Fruit fly (Drosophila melanogaster) whole organism, embryonic: ENCODE measurements around the gene Phae1.

Experiments
- BEAF-32 ChIP-seq: fragments of 200-800 bp; sonication (Bioruptor generic); optimal IDR thresholded peaks from 3 replicates; lab custom pipeline; 2017; ENCODE audit warnings: missing biosample characterization, missing genetic modification characterization, mild to moderate bottlenecking, moderate library complexity, missing genetic modification reagents
- Bdp1 ChIP-seq: fragments of 200-800 bp; sonication (Bioruptor generic); optimal IDR thresholded peaks from 3 replicates; lab custom pipeline; 2016; ENCODE audit warnings: missing biosample characterization, missing genetic modification characterization
- Bgb ChIP-seq: fragments of 200-800 bp; sonication (Bioruptor generic); IDR thresholded peaks from 2 replicates; pipeline ENCODE4 v1.3.6; 2022; ENCODE audit warnings: missing biosample characterization, missing genetic modification characterization; ENCODE audit not compliant: partially characterized antibody
- CG10147 ChIP-seq: fragments of 200-800 bp; sonication (Bioruptor generic); optimal IDR thresholded peaks from 2 replicates; lab custom pipeline; 2019; ENCODE audit warnings: missing biosample characterization, mild to moderate bottlenecking, missing genetic modification characterization, moderate library complexity
- CG10267 ChIP-seq: fragments of 200-800 bp; sonication (Bioruptor generic); optimal IDR thresholded peaks from 2 replicates; lab custom pipeline; 2018; ENCODE audit warnings: missing biosample characterization, mild to moderate bottlenecking, missing genetic modification characterization, moderate library complexity
- CG11456 ChIP-seq: fragments of 200-800 bp; sonication (Bioruptor generic); IDR thresholded peaks from 3 replicates; pipeline ENCODE4 v1.3.6; 2022; ENCODE audit warnings: missing biosample characterization, missing genetic modification characterization
- CG12155 ChIP-seq: fragments of 200-800 bp; sonication (Bioruptor generic); optimal IDR thresholded peaks from 3 replicates; lab custom pipeline; 2016; ENCODE audit warnings: missing biosample characterization, missing genetic modification characterization
- CG12769 ChIP-seq: fragments of 200-800 bp; sonication (Bioruptor generic); optimal IDR thresholded peaks from 2 replicates; lab custom pipeline; 2019; ENCODE audit warnings: missing biosample characterization, mild to moderate bottlenecking, missing genetic modification characterization, moderate library complexity
- CG13287 ChIP-seq: fragments of 200-800 bp; sonication (Bioruptor generic); IDR thresholded peaks from 2 replicates; pipeline ENCODE4 v1.3.6; 2022; ENCODE audit warnings: missing biosample characterization, missing genetic modification characterization; ENCODE audit not compliant: partially characterized antibody
- CG16863 ChIP-seq: fragments of 200-800 bp; sonication (Bioruptor generic); optimal IDR thresholded peaks from 3 replicates; lab custom pipeline; 2016; ENCODE audit warnings: missing biosample characterization, missing genetic modification characterization
- CG17912 ChIP-seq: fragments of 200-800 bp; sonication (Bioruptor generic); optimal IDR thresholded peaks from 2 replicates; lab custom pipeline; 2018; ENCODE audit warnings: missing biosample characterization, mild to moderate bottlenecking, missing genetic modification characterization
- CG2199 ChIP-seq: fragments of 200-800 bp; sonication (Bioruptor generic); IDR thresholded peaks from 3 replicates; pipeline ENCODE4 v1.3.6; 2022; ENCODE audit warnings: missing biosample characterization, missing genetic modification characterization
- CG31224 ChIP-seq: fragments of 200-800 bp; sonication (Bioruptor generic); IDR thresholded peaks from 2 replicates; pipeline ENCODE4 v1.3.6; 2022; ENCODE audit warnings: missing biosample characterization, missing genetic modification characterization
- CG4820 ChIP-seq: fragments of 200-800 bp; sonication (Bioruptor generic); optimal IDR thresholded peaks from 3 replicates; lab custom pipeline; 2016; ENCODE audit warnings: missing biosample characterization, missing genetic modification characterization
- CG6813 ChIP-seq: fragments of 200-800 bp; sonication (Bioruptor generic); optimal IDR thresholded peaks from 2 replicates; lab custom pipeline; 2017; ENCODE audit warnings: missing biosample characterization, missing genetic modification characterization, mild to moderate bottlenecking, moderate library complexity, missing genetic modification reagents
- CG9817 ChIP-seq: fragments of 200-800 bp; sonication (Bioruptor generic); optimal IDR thresholded peaks from 2 replicates; lab custom pipeline; 2018; ENCODE audit warnings: missing biosample characterization, mild to moderate bottlenecking, missing genetic modification characterization, moderate library complexity
- Dbx ChIP-seq: fragments of 200-800 bp; sonication (Bioruptor generic); IDR thresholded peaks from 3 replicates; pipeline ENCODE4 v1.3.6; 2022; ENCODE audit warnings: missing biosample characterization, missing genetic modification characterization
- Dll ChIP-seq: fragments of 200-800 bp; sonication (Bioruptor generic); IDR thresholded peaks from 4 replicates; pipeline ENCODE4 v1.3.6; 2022; ENCODE audit warnings: missing biosample characterization, missing genetic modification characterization; ENCODE audit not compliant: partially characterized antibody
- Dp ChIP-seq: fragments of 200-800 bp; sonication (Bioruptor generic); optimal IDR thresholded peaks from 2 replicates; lab custom pipeline; 2018; ENCODE audit warnings: missing biosample characterization, mild to moderate bottlenecking, missing genetic modification characterization, moderate library complexity
- E2f1 ChIP-seq: fragments of 200-800 bp; sonication (Bioruptor generic); IDR thresholded peaks from 2 replicates; pipeline ENCODE4 v1.3.6; 2022; ENCODE audit warnings: missing biosample characterization, missing genetic modification characterization
- Ets65A ChIP-seq: fragments of 200-800 bp; sonication (Bioruptor generic); peaks from one replicate; lab custom pipeline; 2016; ENCODE audit warnings: missing biosample characterization, missing genetic modification characterization
- Fer2 ChIP-seq: fragments of 200-800 bp; sonication (Bioruptor generic); optimal IDR thresholded peaks from 2 replicates; lab custom pipeline; 2018; ENCODE audit warnings: missing biosample characterization, mild to moderate bottlenecking, missing genetic modification characterization, moderate library complexity
- HLH4C ChIP-seq: fragments of 200-800 bp; sonication (Bioruptor generic); IDR thresholded peaks from 3 replicates; pipeline ENCODE4 v1.3.6; 2022; ENCODE audit warnings: missing biosample characterization, missing genetic modification characterization; ENCODE audit not compliant: partially characterized antibody
- HmgD ChIP-seq: fragments of 200-800 bp; sonication (Bioruptor generic); optimal IDR thresholded peaks from 3 replicates; lab custom pipeline; 2016; ENCODE audit warnings: missing biosample characterization, missing genetic modification characterization
- HmgZ ChIP-seq: fragments of 200-800 bp; sonication (Bioruptor generic); optimal IDR thresholded peaks from 2 replicates; lab custom pipeline; 2018; ENCODE audit warnings: missing biosample characterization, mild to moderate bottlenecking, missing genetic modification characterization
- Hsf ChIP-seq: fragments of 200-800 bp; sonication (Bioruptor generic); optimal IDR thresholded peaks from 3 replicates; lab custom pipeline; 2016; ENCODE audit warnings: missing biosample characterization, missing genetic modification characterization
- MBD-R2 ChIP-seq: fragments of 200-800 bp; sonication (Bioruptor generic); IDR thresholded peaks from 2 replicates; pipeline ENCODE4 v1.3.6; 2022; ENCODE audit warnings: missing biosample characterization, missing genetic modification characterization
- Opbp ChIP-seq: fragments of 200-800 bp; sonication (Bioruptor generic); IDR thresholded peaks from 3 replicates; pipeline ENCODE4 v1.3.6; 2022; ENCODE audit warnings: missing biosample characterization, missing genetic modification characterization; ENCODE audit not compliant: partially characterized antibody
- Pdp1 ChIP-seq, 2 experiments: fragments of 200-800 bp; sonication (Bioruptor generic); optimal IDR thresholded peaks; 3 replicates each; lab custom pipeline; 2016; ENCODE audit warnings: missing biosample characterization in 2 of 2, missing genetic modification characterization in 2 of 2, mild to moderate bottlenecking in 1 of 2, moderate library complexity in 1 of 2
- Rfx ChIP-seq: fragments of 200-800 bp; sonication (Bioruptor generic); IDR thresholded peaks from 2 replicates; pipeline ENCODE4 v1.3.6; 2022; ENCODE audit warnings: missing biosample characterization, missing genetic modification characterization
- Xbp1 ChIP-seq: fragments of 200-800 bp; sonication (Bioruptor generic); optimal IDR thresholded peaks from 3 replicates; lab custom pipeline; 2016; ENCODE audit warnings: missing biosample characterization, mild to moderate bottlenecking, missing genetic modification characterization
- ase ChIP-seq: fragments of 200-800 bp; sonication (Bioruptor generic); IDR thresholded peaks from 3 replicates; pipeline ENCODE4 v1.3.6; 2022; ENCODE audit warnings: missing biosample characterization, missing genetic modification characterization
- bsh ChIP-seq, 2 experiments: fragments of 200-800 bp; sonication (Bioruptor generic); optimal IDR thresholded peaks; 2 replicates each; lab custom pipeline; 2017 to 2018; ENCODE audit warnings: mild to moderate bottlenecking in 2 of 2, missing biosample characterization in 2 of 2, missing genetic modification characterization in 2 of 2, moderate library complexity in 1 of 2
- cg ChIP-seq: fragments of 200-800 bp; sonication (Bioruptor generic); optimal IDR thresholded peaks from 3 replicates; lab custom pipeline; 2019; ENCODE audit warnings: missing biosample characterization, mild to moderate bottlenecking, missing genetic modification characterization, moderate library complexity
- disco-r ChIP-seq: fragments of 200-800 bp; sonication (Bioruptor generic); optimal IDR thresholded peaks from 2 replicates; lab custom pipeline; 2016; ENCODE audit warnings: missing biosample characterization, missing genetic modification characterization
- gem ChIP-seq: fragments of 200-800 bp; sonication (Bioruptor generic); optimal IDR thresholded peaks from 2 replicates; lab custom pipeline; 2019; ENCODE audit warnings: missing biosample characterization, mild to moderate bottlenecking, missing genetic modification characterization, moderate library complexity
- gfzf ChIP-seq: fragments of 200-800 bp; sonication (Bioruptor generic); optimal IDR thresholded peaks from 2 replicates; lab custom pipeline; 2016; ENCODE audit warnings: missing biosample characterization, mild to moderate bottlenecking, missing genetic modification characterization, moderate library complexity
- gro ChIP-seq: fragments of 200-800 bp; sonication (Bioruptor generic); optimal IDR thresholded peaks from 2 replicates; lab custom pipeline; 2016; ENCODE audit warnings: missing biosample characterization, missing genetic modification characterization
- nerfin-1 ChIP-seq: fragments of 200-800 bp; sonication (Bioruptor generic); optimal IDR thresholded peaks from 3 replicates; lab custom pipeline; 2019; ENCODE audit warnings: missing biosample characterization, mild to moderate bottlenecking, missing genetic modification characterization, moderate library complexity
- nmo ChIP-seq: fragments of 200-800 bp; sonication (Bioruptor generic); optimal IDR thresholded peaks from 2 replicates; lab custom pipeline; 2018; ENCODE audit warnings: missing biosample characterization, mild to moderate bottlenecking, missing genetic modification characterization, moderate library complexity
- nom ChIP-seq: fragments of 200-800 bp; sonication (Bioruptor generic); optimal IDR thresholded peaks from 2 replicates; lab custom pipeline; 2017; ENCODE audit warnings: missing biosample characterization, missing genetic modification characterization, mild to moderate bottlenecking, moderate library complexity, missing genetic modification reagents
- odd ChIP-seq: fragments of 200-800 bp; sonication (Bioruptor generic); optimal IDR thresholded peaks from 2 replicates; lab custom pipeline; 2017; ENCODE audit warnings: missing biosample characterization, mild to moderate bottlenecking, missing genetic modification characterization
- pzg ChIP-seq: fragments of 200-800 bp; sonication (Bioruptor generic); optimal IDR thresholded peaks from 3 replicates; lab custom pipeline; 2018; ENCODE audit warnings: missing biosample characterization, mild to moderate bottlenecking, missing genetic modification characterization, moderate library complexity
- scrt ChIP-seq: fragments of 200-800 bp; sonication (Bioruptor generic); optimal IDR thresholded peaks from 2 replicates; lab custom pipeline; 2018; ENCODE audit warnings: missing biosample characterization, mild to moderate bottlenecking, missing genetic modification characterization, moderate library complexity
- slou ChIP-seq: fragments of 200-800 bp; sonication (Bioruptor generic); optimal IDR thresholded peaks from 3 replicates; lab custom pipeline; 2016; ENCODE audit warnings: missing biosample characterization, missing genetic modification characterization
- ssp ChIP-seq: fragments of 200-800 bp; sonication (Bioruptor generic); IDR thresholded peaks from 2 replicates; pipeline ENCODE4 v1.3.6; 2022; ENCODE audit warnings: missing biosample characterization, missing genetic modification characterization
- toy ChIP-seq: fragments of 200-800 bp; sonication (Bioruptor generic); IDR thresholded peaks from 2 replicates; pipeline ENCODE4 v1.3.6; 2022; ENCODE audit warnings: missing biosample characterization, missing genetic modification characterization
- wdn ChIP-seq: fragments of 200-800 bp; sonication (Bioruptor generic); IDR thresholded peaks from 2 replicates; pipeline ENCODE4 v1.3.6; 2022; ENCODE audit warnings: missing biosample characterization, missing genetic modification characterization
- zen2 ChIP-seq: fragments of 200-800 bp; sonication (Bioruptor generic); IDR thresholded peaks from 3 replicates; pipeline ENCODE4 v1.3.6; 2022; ENCODE audit warnings: missing biosample characterization, missing genetic modification characterization; ENCODE audit not compliant: partially characterized antibody
- zfh1 ChIP-seq: fragments of 200-800 bp; sonication (Bioruptor generic); IDR thresholded peaks from 3 replicates; pipeline ENCODE4 v1.3.6; 2022; ENCODE audit warnings: missing biosample characterization, missing genetic modification characterization

The Phae1 gene

dm6 chr2L:12097698-12098097 is 11.5 kb upstream of the Phae1 start, which contains the start of gene Ced-12:
Gene Ced-12 (plus strand): TSS chr2L:12097838.
- TF ChIP-seq Dbx (GFP tag; lab: Robert Waterston, UW): no peak
- TF ChIP-seq Bgb (GFP tag; lab: Robert Waterston, UW): no peak
- no peak for TF ChIP-seq zen2
- TF ChIP-seq ase: no peak
- TF ChIP-seq CG12769 (tag; lab: Kevin White, UChicago): no peak
- TF ChIP-seq BEAF-32 (GFP tag; lab: Kevin White, UChicago): peak; percentile 28
- TF ChIP-seq gfzf (GFP tag; lab: Kevin White, UChicago): peak; percentile 87
- peak; percentile 64 for TF ChIP-seq pzg (GFP tag; lab: Kevin White, UChicago)
- no peak for TF ChIP-seq cg (GFP tag; lab: Kevin White, UChicago)
- no peak for TF ChIP-seq nmo
- no peak for TF ChIP-seq CG12155
- no peak for TF ChIP-seq odd
- TF ChIP-seq nom: no peak
- TF ChIP-seq Fer2 (tag; lab: Kevin White, UChicago): no peak
- no peak for TF ChIP-seq slou
- no peak for TF ChIP-seq Bdp1 (GFP tag; lab: Kevin White, UChicago)
- TF ChIP-seq CG16863 (GFP tag; lab: Kevin White, UChicago): no peak
- TF ChIP-seq HmgZ (tag; lab: Kevin White, UChicago): peak; percentile 5
- TF ChIP-seq MBD-R2 (GFP tag; lab: Robert Waterston, UW): peak; percentile 46
- no peak for TF ChIP-seq bsh (GFP tag; optimal IDR thresholded peaks at IDR 0.05; lab: Kevin White, UChicago)
- TF ChIP-seq Xbp1 (GFP tag; lab: Kevin White, UChicago): no peak
- TF ChIP-seq Dll: 0 out of 4 replicates have a peak, but pooled peaks have one; percentile 14
- TF ChIP-seq CG31224 (GFP tag; lab: Robert Waterston, UW): no peak
- no peak for TF ChIP-seq CG17912
- no peak for TF ChIP-seq Hsf (GFP tag; lab: Kevin White, UChicago)
- no peak for TF ChIP-seq CG4820 (GFP tag; lab: Kevin White, UChicago)
- no peak for TF ChIP-seq zfh1 (GFP tag; lab: Robert Waterston, UW)
- peak; percentile 69 for TF ChIP-seq CG10267 (tag; lab: Kevin White, UChicago)
- TF ChIP-seq Pdp1 (GFP tag; optimal IDR thresholded peaks at IDR 0.05; lab: Kevin White, UChicago): peak in 1 of 2 experiments; percentile 13
- TF ChIP-seq HmgD (GFP tag; lab: Kevin White, UChicago): no peak
- TF ChIP-seq CG13287 (GFP tag; lab: Robert Waterston, UW): peak; percentile 17; the same call in 1 of the 2 replicates
- TF ChIP-seq HLH4C (GFP tag; lab: Robert Waterston, UW): no peak
- TF ChIP-seq CG10147 (GFP tag; lab: Kevin White, UChicago): no peak
- TF ChIP-seq CG2199: no peak
- no peak for TF ChIP-seq CG6813 (GFP tag; lab: Kevin White, UChicago)
- TF ChIP-seq Rfx (GFP tag; lab: Robert Waterston, UW): no peak
- no peak for TF ChIP-seq scrt (GFP tag; lab: Kevin White, UChicago)
- TF ChIP-seq ssp (GFP tag; lab: Robert Waterston, UW): no peak
- TF ChIP-seq wdn (GFP tag; lab: Robert Waterston, UW): no peak
- no peak for TF ChIP-seq Ets65A
- TF ChIP-seq CG11456 (GFP tag; lab: Robert Waterston, UW): no peak
- no peak for TF ChIP-seq gem (tag; lab: Kevin White, UChicago)
- no peak for TF ChIP-seq E2f1
- TF ChIP-seq disco-r (GFP tag; lab: Kevin White, UChicago): no peak
- TF ChIP-seq nerfin-1: no peak
- peak; percentile 90 for TF ChIP-seq Dp (GFP tag; lab: Kevin White, UChicago)
- TF ChIP-seq toy (GFP tag; lab: Robert Waterston, UW): no peak
- 0 out of 3 replicates have a peak, but pooled peaks have one; percentile 8 for TF ChIP-seq Opbp (GFP tag; lab: Robert Waterston, UW)
- TF ChIP-seq gro (GFP tag; lab: Kevin White, UChicago): no peak
- no peak for TF ChIP-seq CG9817
